Worm (Caenorhabditis elegans) whole organism, L2 larva: ENCODE data around the gene mab-23.
A peak's percentile ranks its signal among the peaks of the same experiment; 100 is the strongest.

Experiments used
- C34F6.9 ChIP-seq: fragments of 150-350 bp; optimal IDR thresholded peaks from 2 replicates; lab custom pipeline; 2014; ENCODE audit warnings: missing biosample characterization, missing genetic modification characterization
- F13H6.1 ChIP-seq: sonication (generic microtip); optimal IDR thresholded peaks from 2 replicates; lab custom pipeline; 2016; ENCODE audit warnings: missing genetic modification characterization, missing compliant biosample characterization
- Y55F3AM.14 ChIP-seq: fragments of 200-800 bp; sonication (Bioruptor generic); optimal IDR thresholded peaks from 2 replicates; lab custom pipeline; 2018; ENCODE audit warnings: mild to moderate bottlenecking, missing genetic modification characterization, missing compliant biosample characterization
- ama-1 ChIP-seq: fragments of 150-350 bp; optimal IDR thresholded peaks from 2 replicates; lab custom pipeline; 2018; ENCODE audit warnings: inconsistent platforms
- blmp-1 ChIP-seq: sonication (generic microtip); optimal IDR thresholded peaks from 2 replicates; lab custom pipeline; 2017; ENCODE audit warnings: missing genetic modification characterization, mild to moderate bottlenecking, missing compliant biosample characterization, antibody characterized with exemption, moderate library complexity; ENCODE audit not compliant: insufficient read depth
- ceh-82 ChIP-seq: fragments of 150-350 bp; optimal IDR thresholded peaks from 2 replicates; lab custom pipeline; 2014; ENCODE audit warnings: missing biosample characterization, missing genetic modification characterization
- crh-2 ChIP-seq: sonication (generic microtip); optimal IDR thresholded peaks from 2 replicates; lab custom pipeline; 2017; ENCODE audit warnings: missing biosample characterization, missing genetic modification characterization
- egl-27 ChIP-seq: sonication (generic microtip); optimal IDR thresholded peaks from 3 replicates; lab custom pipeline; 2017; ENCODE audit warnings: missing biosample characterization, missing genetic modification reagents, missing genetic modification characterization
- elt-1 ChIP-seq: fragments of 150-350 bp; optimal IDR thresholded peaks from 2 replicates; lab custom pipeline; 2014; ENCODE audit warnings: missing biosample characterization, missing genetic modification characterization
- elt-3 ChIP-seq: sonication (generic microtip); optimal IDR thresholded peaks from 2 replicates; lab custom pipeline; 2017; ENCODE audit warnings: missing biosample characterization, missing genetic modification characterization
- fos-1 ChIP-seq: fragments of 150-350 bp; optimal IDR thresholded peaks from 2 replicates; lab custom pipeline; 2014; ENCODE audit warnings: missing biosample characterization, missing genetic modification characterization
- lin-11 ChIP-seq: fragments of 150-350 bp; sonication (generic microtip); optimal IDR thresholded peaks from 2 replicates; lab custom pipeline; 2014; ENCODE audit warnings: missing biosample characterization, missing genetic modification characterization, inconsistent platforms, mixed read lengths
- lsy-2 ChIP-seq, 2 experiments: fragments of 150-350 bp in 1 of 2; sonication (generic microtip) in 1 of 2; optimal IDR thresholded peaks; 2 replicates each; lab custom pipeline; 2014 to 2017; ENCODE audit warnings: missing biosample characterization in 2 of 2, missing genetic modification characterization in 2 of 2
- mbf-1 ChIP-seq: sonication (generic microtip); optimal IDR thresholded peaks from 2 replicates; lab custom pipeline; 2017; ENCODE audit warnings: missing biosample characterization, missing genetic modification characterization
- mdl-1 ChIP-seq, 2 experiments: fragments of 150-350 bp in 1 of 2; sonication (generic microtip) in 1 of 2; optimal IDR thresholded peaks; 2 replicates each; lab custom pipeline; 2017; ENCODE audit warnings: missing biosample characterization in 2 of 2, missing genetic modification characterization in 2 of 2
- nhr-129 ChIP-seq: fragments of 150-350 bp; optimal IDR thresholded peaks from 2 replicates; lab custom pipeline; 2014; ENCODE audit warnings: missing biosample characterization, missing genetic modification characterization
- nhr-21 ChIP-seq: fragments of 150-350 bp; optimal IDR thresholded peaks from 2 replicates; lab custom pipeline; 2014; ENCODE audit warnings: missing biosample characterization, missing genetic modification characterization
- nhr-237 ChIP-seq: fragments of 150-350 bp; optimal IDR thresholded peaks from 2 replicates; lab custom pipeline; 2014; ENCODE audit warnings: missing biosample characterization, missing genetic modification characterization
- nhr-77 ChIP-seq: fragments of 150-350 bp; optimal IDR thresholded peaks from 2 replicates; lab custom pipeline; 2014; ENCODE audit warnings: missing biosample characterization, missing genetic modification characterization
- skn-1 ChIP-seq: sonication (generic microtip); optimal IDR thresholded peaks from 2 replicates; lab custom pipeline; 2017; ENCODE audit warnings: missing biosample characterization, missing genetic modification characterization
- unc-39 ChIP-seq: fragments of 150-350 bp; optimal IDR thresholded peaks from 2 replicates; lab custom pipeline; 2014; ENCODE audit warnings: missing biosample characterization, missing genetic modification characterization
- unc-55 ChIP-seq: fragments of 150-350 bp; sonication (generic microtip); optimal IDR thresholded peaks from 3 replicates; lab custom pipeline; 2014; ENCODE audit warnings: missing biosample characterization, missing genetic modification reagents, missing genetic modification characterization
- unc-62 ChIP-seq: fragments of 150-350 bp; optimal IDR thresholded peaks from 2 replicates; lab custom pipeline; 2014; ENCODE audit warnings: missing biosample characterization, missing genetic modification reagents, missing genetic modification characterization
- zag-1 ChIP-seq: fragments of 150-350 bp; optimal IDR thresholded peaks from 2 replicates; lab custom pipeline; 2014; ENCODE audit warnings: missing biosample characterization, missing genetic modification characterization
- ztf-1 ChIP-seq: fragments of 200-800 bp; sonication (Bioruptor generic); conservative IDR thresholded peaks from 2 replicates; pipeline ENCODE4 v1.3.6; 2022; ENCODE audit warnings: missing genetic modification characterization, missing compliant biosample characterization
- ztf-4 ChIP-seq: fragments of 150-350 bp; optimal IDR thresholded peaks from 2 replicates; lab custom pipeline; 2014; ENCODE audit warnings: missing biosample characterization, missing genetic modification characterization

The mab-23 gene

DNA sequence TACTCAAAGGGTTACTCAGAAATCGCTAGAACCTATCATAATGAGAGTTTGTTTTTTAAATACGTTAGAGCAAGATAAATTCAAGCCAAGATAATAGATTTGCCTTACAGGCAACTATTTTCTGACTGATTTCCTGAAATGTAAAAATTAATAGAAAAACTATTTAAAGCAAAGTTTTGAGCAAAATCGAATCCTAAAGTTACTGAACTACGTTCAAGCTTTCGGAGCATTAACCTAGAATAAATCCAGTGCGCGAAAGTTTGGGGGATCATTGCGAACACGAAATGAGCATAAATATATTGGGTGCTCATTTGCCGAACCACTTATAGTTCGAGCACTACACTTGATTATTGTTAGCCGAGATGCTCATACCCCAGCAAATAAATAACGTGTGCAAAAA, 38.8 kb downstream of the mab-23 start, which contains the start of gene ceh-22:
ceh-22 (plus strand) TSS at position 301 of the 400 bp plus-strand sequence.
- no peak for TF ChIP-seq lsy-2 (tag; optimal IDR thresholded peaks at IDR 0.05; lab: Kevin White, UChicago)
- TF ChIP-seq nhr-21 = no peak
- no peak for TF ChIP-seq unc-39 (tag; lab: Kevin White, UChicago)
- TF ChIP-seq blmp-1 (tag; lab: Kevin White, UChicago) = no peak
- no peak for TF ChIP-seq Y55F3AM.14 (GFP tag; lab: Kevin White, UChicago)
- no peak for TF ChIP-seq ztf-4 (tag; lab: Kevin White, UChicago)
- no peak for TF ChIP-seq fos-1 (tag; lab: Kevin White, UChicago)
- TF ChIP-seq, all 48 proteins: peak for 0

DNA sequence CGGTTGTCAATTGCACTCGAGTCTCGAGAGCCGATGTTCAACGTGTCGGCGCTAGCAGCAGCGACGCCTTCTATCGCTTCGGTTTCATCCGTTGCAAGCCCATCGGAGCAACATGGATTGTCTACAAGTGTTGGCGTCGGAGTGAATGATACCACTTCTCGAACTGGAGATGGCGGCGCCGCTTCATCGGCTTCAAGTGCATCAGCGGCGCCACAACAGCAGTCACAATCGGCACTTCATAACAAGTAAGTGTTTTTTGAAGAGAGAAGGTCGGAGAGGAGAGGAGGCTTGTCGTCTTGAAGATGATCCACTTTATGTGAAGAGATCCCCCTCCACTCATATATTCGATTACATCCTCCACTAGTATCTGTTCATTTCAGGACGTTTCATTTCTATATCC, 39.7 kb downstream of the mab-23 start:
- TF ChIP-seq F13H6.1 (tag; lab: Kevin White, UChicago) = peak; percentile 28
- no peak for TF ChIP-seq mbf-1
- TF ChIP-seq unc-62 (GFP tag; lab: Kevin White, UChicago) = no peak
- TF ChIP-seq elt-3 (tag; lab: Kevin White, UChicago) = no peak

DNA sequence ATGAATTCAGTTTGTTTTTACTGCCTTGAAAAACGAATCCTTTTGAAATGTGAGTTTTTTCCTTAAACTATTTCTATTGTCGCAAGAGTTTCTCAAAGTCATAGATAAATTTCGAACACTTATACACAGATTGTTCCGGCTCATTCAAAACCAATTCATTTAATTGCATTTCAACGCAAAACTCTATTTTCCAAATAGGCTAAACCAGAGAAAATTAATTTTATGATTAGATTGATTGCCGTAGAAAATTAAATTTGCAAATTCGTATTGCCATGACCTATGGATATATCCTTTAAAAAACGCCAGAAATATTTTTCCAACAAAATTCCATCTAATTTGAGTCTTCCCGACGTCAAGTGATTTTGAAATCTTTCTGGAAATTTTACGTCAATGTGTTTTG, 43.1 kb downstream of the mab-23 start:
- TF ChIP-seq egl-27 (tag; lab: Kevin White, UChicago) (no peak), ceh-82 (tag; lab: Kevin White, UChicago) (no peak), ztf-1 (no peak), skn-1 (tag; lab: Kevin White, UChicago) (no peak), nhr-237 (tag; lab: Kevin White, UChicago) (no peak), C34F6.9 (tag; lab: Kevin White, UChicago) (no peak), blmp-1 (tag; lab: Kevin White, UChicago) (no peak), elt-1 (tag; lab: Kevin White, UChicago) (no peak)

DNA sequence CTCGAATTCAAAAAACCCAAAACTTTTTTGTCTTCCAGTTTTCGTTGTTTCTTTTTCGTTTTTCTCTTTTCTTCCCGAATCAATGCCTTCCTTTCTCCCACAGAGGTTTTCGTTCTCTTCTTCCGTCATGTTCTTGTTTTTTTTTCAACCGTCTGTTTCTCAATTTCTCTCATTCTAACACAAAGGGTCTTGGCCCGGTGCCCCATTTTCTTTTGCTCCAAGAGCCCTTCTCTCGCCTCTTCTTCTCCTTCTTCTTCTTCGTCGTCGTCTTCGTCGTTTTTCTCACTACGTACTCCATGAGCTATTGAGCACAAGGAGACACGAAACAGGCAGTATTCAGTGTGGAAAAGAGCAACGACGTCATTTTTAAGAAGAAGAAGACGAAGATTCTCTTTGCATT, 44.6 kb downstream of the mab-23 start:
- TF ChIP-seq egl-27 (tag; lab: Kevin White, UChicago) = no peak
- TF ChIP-seq C34F6.9 (tag; lab: Kevin White, UChicago) = peak; percentile 81
- TF ChIP-seq ama-1 (lab: Kevin White, UChicago) = no peak
- peak in 1 of 2 experiments; percentile 41 for TF ChIP-seq mdl-1 (tag; optimal IDR thresholded peaks at IDR 0.05; lab: Kevin White, UChicago)
- peak; percentile 64 for TF ChIP-seq F13H6.1 (tag; lab: Kevin White, UChicago)
- peak; percentile 15 for TF ChIP-seq lin-11 (tag; lab: Kevin White, UChicago)
- no peak for TF ChIP-seq nhr-77
- TF ChIP-seq crh-2 = peak; percentile 13
- TF ChIP-seq zag-1 (tag; lab: Kevin White, UChicago) = peak; percentile 70
- peak in 1 of 2 experiments; percentile 52 for TF ChIP-seq lsy-2 (tag; optimal IDR thresholded peaks at IDR 0.05; lab: Kevin White, UChicago)
- no peak for TF ChIP-seq nhr-21
- peak; percentile 66 for TF ChIP-seq unc-55 (GFP tag; lab: Kevin White, UChicago)
- peak; percentile 73 for TF ChIP-seq nhr-129 (tag; lab: Kevin White, UChicago)
- TF ChIP-seq Y55F3AM.14 (GFP tag; lab: Kevin White, UChicago) = peak; percentile 60

DNA sequence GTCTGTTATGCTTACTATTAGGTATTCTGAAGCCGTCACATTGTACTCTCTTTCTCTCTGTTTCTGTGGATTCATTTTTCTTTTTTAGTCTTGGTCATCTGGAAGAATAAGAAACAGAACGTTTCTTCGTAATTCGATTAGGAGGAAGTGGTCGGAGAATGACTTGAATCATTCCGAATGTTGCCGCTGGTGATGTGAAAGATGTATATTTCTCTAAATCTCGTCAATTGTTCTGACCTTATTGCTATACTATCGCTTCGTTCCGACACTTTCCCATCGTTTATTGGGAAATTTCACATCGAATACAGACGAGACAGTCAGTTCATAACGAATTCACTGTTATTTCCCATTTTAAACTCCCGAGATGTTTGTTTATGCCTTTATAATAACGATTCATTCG, 46.2 kb downstream of the mab-23 start:
- TF ChIP-seq lsy-2 (tag; optimal IDR thresholded peaks at IDR 0.05; lab: Kevin White, UChicago) = peak in 1 of 2 experiments; percentile 6
- peak; percentile 4 for TF ChIP-seq fos-1 (tag; lab: Kevin White, UChicago)
- TF ChIP-seq elt-3 (tag; lab: Kevin White, UChicago) = no peak
- TF ChIP-seq, all 48 proteins: peak for 2

DNA sequence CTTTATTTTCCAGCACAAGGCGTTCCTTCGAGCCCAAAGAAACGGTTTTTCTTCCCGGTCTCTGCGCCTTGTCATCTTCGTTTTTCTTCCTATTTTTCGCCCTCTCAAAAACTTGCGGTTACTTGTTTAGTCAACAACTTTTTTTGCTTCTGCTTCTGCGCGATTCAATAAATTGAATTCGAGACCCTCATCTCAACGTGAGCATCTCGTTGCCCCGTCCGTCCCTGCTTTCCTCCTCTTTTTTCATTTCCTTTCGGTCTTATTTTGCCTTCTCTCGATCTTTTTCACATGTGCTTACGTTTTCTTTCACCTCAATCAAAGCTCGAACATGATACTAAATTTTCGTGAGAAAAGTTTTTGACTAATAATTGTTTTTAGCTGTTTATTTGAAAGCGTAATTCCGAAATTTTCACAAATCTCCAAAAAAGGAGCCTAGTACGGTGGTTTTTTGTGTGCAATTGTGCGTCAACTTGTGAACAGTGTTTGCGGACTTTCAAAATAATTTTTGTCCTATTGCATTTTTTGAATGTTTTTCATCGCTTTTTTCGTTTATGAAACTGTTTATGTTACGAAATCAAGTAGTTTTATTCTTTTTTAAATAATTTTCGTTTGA, 47.2 kb downstream of the mab-23 start:
- peak in 1 of 2 experiments; percentile 73 for TF ChIP-seq lsy-2 (tag; optimal IDR thresholded peaks at IDR 0.05; lab: Kevin White, UChicago)
- TF ChIP-seq unc-55 (GFP tag; lab: Kevin White, UChicago) = peak; percentile 41
- peak; percentile 42 for TF ChIP-seq C34F6.9 (tag; lab: Kevin White, UChicago)
- no peak for TF ChIP-seq fos-1 (tag; lab: Kevin White, UChicago)
- TF ChIP-seq nhr-237 (tag; lab: Kevin White, UChicago) = no peak
- TF ChIP-seq nhr-129 (tag; lab: Kevin White, UChicago) = peak; percentile 3
